Fruit fly (Drosophila melanogaster): ENCODE data around the gene Sarm.

DNA sequence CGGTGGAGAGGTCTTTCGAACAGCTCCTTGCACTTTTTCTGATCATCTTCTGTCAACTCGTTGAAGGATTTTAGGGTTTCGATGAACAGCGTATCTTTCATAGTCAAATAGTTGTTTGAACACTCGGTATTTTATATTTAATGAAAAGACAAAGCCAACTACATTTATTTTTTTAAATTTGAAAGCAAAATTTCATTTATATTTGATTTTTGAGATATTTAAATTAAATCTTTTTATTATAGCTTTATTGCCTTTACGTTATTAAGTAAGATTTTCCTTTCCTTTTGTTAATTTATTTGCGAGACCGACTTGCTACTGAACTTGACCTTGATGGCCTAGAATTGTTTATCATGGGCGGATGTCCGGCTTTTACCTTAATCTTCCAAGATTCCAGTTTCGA is 5.5 kb downstream of the Sarm start, which contains the start of gene CG42590:
- no peak for TF ChIP-seq eyg (GFP tag; optimal IDR thresholded peaks at IDR 0.05)
- no peak for TF ChIP-seq CG31441 (GFP tag; IDR thresholded peaks at IDR 0.05)
- no peak for TF ChIP-seq H2.0 (GFP tag; IDR thresholded peaks at IDR 0.05)
- TF ChIP-seq salm (tag; optimal IDR thresholded peaks at IDR 0.05): no peak
- TF ChIP-seq dm (GFP tag; optimal IDR thresholded peaks at IDR 0.05): no peak
- no peak for TF ChIP-seq CG7839 (tag; optimal IDR thresholded peaks at IDR 0.05)
- no peak for TF ChIP-seq Bdp1 (GFP tag; optimal IDR thresholded peaks at IDR 0.05)
- no peak for TF ChIP-seq CG13424 (tag; optimal IDR thresholded peaks at IDR 0.05)

All from whole organism, embryonic.